Fruit fly (Drosophila melanogaster) whole organism, prepupa: ENCODE results near the gene CG10154.
A peak's percentile ranks its signal among the peaks of the same experiment; 100 is the strongest.

Source experiments
- CG10631 ChIP-seq: fragments of 200-800 bp; sonication (Bioruptor generic); optimal IDR thresholded peaks from 2 replicates; lab custom pipeline; 2016; ENCODE audit warnings: missing biosample characterization, missing genetic modification characterization
- CG10669 ChIP-seq: fragments of 200-800 bp; sonication (Bioruptor generic); optimal IDR thresholded peaks from 3 replicates; lab custom pipeline; 2018; ENCODE audit warnings: missing biosample characterization, mild to moderate bottlenecking, missing genetic modification characterization, moderate library complexity
- CG11294 ChIP-seq: fragments of 200-800 bp; sonication (Bioruptor generic); IDR thresholded peaks from 2 replicates; pipeline ENCODE4 v1.3.6; 2022; ENCODE audit warnings: missing biosample characterization, missing genetic modification characterization
- CG11762 ChIP-seq: fragments of 200-800 bp; sonication (Bioruptor generic); optimal IDR thresholded peaks from 3 replicates; lab custom pipeline; 2016; ENCODE audit warnings: missing biosample characterization, missing genetic modification characterization; ENCODE audit not compliant: insufficient read depth
- CG15336 ChIP-seq: fragments of 200-800 bp; sonication (Bioruptor generic); IDR thresholded peaks from 2 replicates; pipeline ENCODE4 v1.3.6; 2022; ENCODE audit warnings: missing biosample characterization, missing genetic modification characterization
- CG1621 ChIP-seq: fragments of 200-800 bp; sonication (Bioruptor generic); optimal IDR thresholded peaks from 3 replicates; lab custom pipeline; 2018; ENCODE audit warnings: missing biosample characterization, mild to moderate bottlenecking, missing genetic modification characterization
- CG3032 ChIP-seq: fragments of 200-800 bp; optimal IDR thresholded peaks from 2 replicates; lab custom pipeline; 2019; ENCODE audit warnings: missing biosample characterization, mild to moderate bottlenecking, missing genetic modification characterization, moderate library complexity
- CG31627 ChIP-seq: fragments of 200-800 bp; sonication (Bioruptor generic); optimal IDR thresholded peaks from 3 replicates; lab custom pipeline; 2016; ENCODE audit warnings: missing biosample characterization, missing genetic modification characterization
- CG34406 ChIP-seq: fragments of 200-800 bp; sonication (Bioruptor generic); optimal IDR thresholded peaks from 3 replicates; lab custom pipeline; 2016; ENCODE audit warnings: missing biosample characterization, missing genetic modification characterization
- CG3919 ChIP-seq: fragments of 200-800 bp; sonication (Bioruptor generic); optimal IDR thresholded peaks from 3 replicates; lab custom pipeline; 2016; ENCODE audit warnings: missing biosample characterization, missing genetic modification characterization
- CG6163 ChIP-seq: fragments of 200-800 bp; sonication (Bioruptor generic); IDR thresholded peaks from 3 replicates; pipeline ENCODE4 v1.3.6; 2022; ENCODE audit warnings: missing biosample characterization, missing genetic modification characterization
- CG6792 ChIP-seq: fragments of 200-800 bp; sonication (Bioruptor generic); optimal IDR thresholded peaks from 3 replicates; lab custom pipeline; 2016; ENCODE audit warnings: missing biosample characterization, missing genetic modification characterization
- CG6808 ChIP-seq: fragments of 200-800 bp; sonication (Bioruptor generic); optimal IDR thresholded peaks from 3 replicates; lab custom pipeline; 2017; ENCODE audit warnings: missing biosample characterization, missing genetic modification characterization, mild to moderate bottlenecking, moderate library complexity, missing genetic modification reagents
- CG7368 ChIP-seq: fragments of 200-800 bp; sonication (Bioruptor generic); optimal IDR thresholded peaks from 3 replicates; lab custom pipeline; 2016; ENCODE audit warnings: missing biosample characterization, missing genetic modification characterization
- CG8119 ChIP-seq: fragments of 200-800 bp; sonication (Bioruptor generic); IDR thresholded peaks from 3 replicates; pipeline ENCODE4 v1.3.6; 2022; ENCODE audit warnings: missing biosample characterization, missing genetic modification characterization
- CG8632 ChIP-seq: fragments of 200-800 bp; sonication (Bioruptor generic); optimal IDR thresholded peaks from 3 replicates; lab custom pipeline; 2016; ENCODE audit warnings: missing biosample characterization, missing genetic modification characterization
- CG9139 ChIP-seq: fragments of 200-800 bp; sonication (Bioruptor generic); optimal IDR thresholded peaks from 3 replicates; lab custom pipeline; 2017; ENCODE audit warnings: missing biosample characterization, mild to moderate bottlenecking, missing genetic modification characterization
- Eip75B ChIP-seq: fragments of 200-800 bp; sonication (Bioruptor generic); optimal IDR thresholded peaks from 3 replicates; lab custom pipeline; 2016; ENCODE audit warnings: missing biosample characterization, missing genetic modification characterization
- Eip78C ChIP-seq: fragments of 200-800 bp; sonication (Bioruptor generic); peaks from one replicate; lab custom pipeline; 2016; ENCODE audit warnings: missing biosample characterization, missing genetic modification characterization
- Eip93F ChIP-seq: fragments of 200-800 bp; sonication (Bioruptor generic); optimal IDR thresholded peaks from 2 replicates; lab custom pipeline; 2016; ENCODE audit warnings: missing biosample characterization, mild to moderate bottlenecking, missing genetic modification characterization
- Ets21C ChIP-seq: fragments of 200-800 bp; sonication (Bioruptor generic); optimal IDR thresholded peaks from 3 replicates; lab custom pipeline; 2016; ENCODE audit warnings: missing biosample characterization, missing genetic modification characterization
- Ets96B ChIP-seq: fragments of 200-800 bp; optimal IDR thresholded peaks from 2 replicates; lab custom pipeline; 2019; ENCODE audit warnings: missing biosample characterization, mild to moderate bottlenecking, missing genetic modification characterization, moderate library complexity
- Gug ChIP-seq: fragments of 200-800 bp; sonication (Bioruptor generic); IDR thresholded peaks from 2 replicates; pipeline ENCODE4 v1.3.6; 2022; ENCODE audit warnings: missing biosample characterization, missing genetic modification characterization
- Hr38 ChIP-seq: sonication (Bioruptor generic); optimal IDR thresholded peaks from 2 replicates; lab custom pipeline; 2016; ENCODE audit warnings: missing biosample characterization, missing genetic modification characterization
- Hr39 ChIP-seq: fragments of 200-800 bp; sonication (Bioruptor generic); optimal IDR thresholded peaks from 2 replicates; lab custom pipeline; 2016; ENCODE audit warnings: missing biosample characterization, missing genetic modification characterization
- Lpt ChIP-seq: fragments of 200-800 bp; sonication (Bioruptor generic); optimal IDR thresholded peaks from 3 replicates; lab custom pipeline; 2016; ENCODE audit warnings: missing biosample characterization, missing genetic modification characterization
- Met ChIP-seq: fragments of 200-800 bp; sonication (Bioruptor generic); optimal IDR thresholded peaks from 3 replicates; lab custom pipeline; 2016; ENCODE audit warnings: missing biosample characterization, missing genetic modification characterization
- OdsH ChIP-seq: fragments of 200-800 bp; sonication (Bioruptor generic); optimal IDR thresholded peaks from 3 replicates; lab custom pipeline; 2016; ENCODE audit warnings: missing biosample characterization, missing genetic modification characterization
- Smox ChIP-seq: fragments of 200-800 bp; sonication (Bioruptor generic); optimal IDR thresholded peaks from 3 replicates; lab custom pipeline; 2016; ENCODE audit warnings: missing biosample characterization, missing genetic modification characterization
- Sox102F ChIP-seq: fragments of 200-800 bp; sonication (Bioruptor generic); optimal IDR thresholded peaks from 2 replicates; lab custom pipeline; 2016; ENCODE audit warnings: missing biosample characterization, mild to moderate bottlenecking, missing genetic modification characterization
- Sox14 ChIP-seq: fragments of 200-800 bp; sonication (Bioruptor generic); optimal IDR thresholded peaks from 3 replicates; lab custom pipeline; 2016; ENCODE audit warnings: missing biosample characterization, missing genetic modification characterization
- Sox15 ChIP-seq: fragments of 200-800 bp; sonication (Bioruptor generic); optimal IDR thresholded peaks from 3 replicates; lab custom pipeline; 2016; ENCODE audit warnings: missing biosample characterization, missing genetic modification characterization
- acj6 ChIP-seq: fragments of 200-800 bp; sonication (Bioruptor generic); optimal IDR thresholded peaks from 3 replicates; lab custom pipeline; 2016; ENCODE audit warnings: missing biosample characterization, missing genetic modification characterization
- cyc ChIP-seq: fragments of 200-800 bp; sonication (Bioruptor generic); optimal IDR thresholded peaks from 3 replicates; lab custom pipeline; 2016; ENCODE audit warnings: missing biosample characterization, missing genetic modification characterization
- dac ChIP-seq: fragments of 200-800 bp; sonication (Bioruptor generic); optimal IDR thresholded peaks from 2 replicates; lab custom pipeline; 2017; ENCODE audit warnings: missing biosample characterization, mild to moderate bottlenecking, missing genetic modification characterization
- dsx ChIP-seq: fragments of 200-800 bp; optimal IDR thresholded peaks from 3 replicates; lab custom pipeline; 2019; ENCODE audit warnings: missing biosample characterization, mild to moderate bottlenecking, missing genetic modification characterization, moderate library complexity; ENCODE audit not compliant: poor library complexity, severe bottlenecking
- eg ChIP-seq: fragments of 200-800 bp; sonication (Bioruptor generic); IDR thresholded peaks from 3 replicates; pipeline ENCODE4 v1.3.6; 2022; ENCODE audit warnings: missing biosample characterization, missing genetic modification characterization
- fd59A ChIP-seq: fragments of 200-800 bp; sonication (Bioruptor generic); optimal IDR thresholded peaks from 2 replicates; lab custom pipeline; 2017; ENCODE audit warnings: missing biosample characterization, mild to moderate bottlenecking, missing genetic modification characterization, missing genetic modification reagents
- fd85E ChIP-seq: fragments of 200-800 bp; sonication (Bioruptor generic); optimal IDR thresholded peaks from 3 replicates; lab custom pipeline; 2016; ENCODE audit warnings: missing biosample characterization, missing genetic modification characterization
- fkh ChIP-seq: fragments of 200-800 bp; sonication (Bioruptor generic); optimal IDR thresholded peaks from 3 replicates; lab custom pipeline; 2017; ENCODE audit warnings: missing biosample characterization, mild to moderate bottlenecking, missing genetic modification characterization, moderate library complexity
- lz ChIP-seq: fragments of 200-800 bp; sonication (Bioruptor generic); optimal IDR thresholded peaks from 3 replicates; lab custom pipeline; 2016; ENCODE audit warnings: missing biosample characterization, missing genetic modification characterization
- net ChIP-seq: fragments of 200-800 bp; sonication (Bioruptor generic); optimal IDR thresholded peaks from 3 replicates; lab custom pipeline; 2016; ENCODE audit warnings: missing biosample characterization, missing genetic modification characterization
- pdm3 ChIP-seq: fragments of 200-800 bp; sonication (Bioruptor generic); optimal IDR thresholded peaks from 3 replicates; lab custom pipeline; 2016; ENCODE audit warnings: missing biosample characterization, missing genetic modification characterization
- salr ChIP-seq, 2 experiments: fragments of 200-800 bp; sonication (Bioruptor generic); optimal IDR thresholded peaks; 3 replicates each; lab custom pipeline; 2016 to 2018; ENCODE audit warnings: missing biosample characterization in 2 of 2, missing genetic modification characterization in 2 of 2, mild to moderate bottlenecking in 1 of 2
- spab ChIP-seq: fragments of 200-800 bp; sonication (Bioruptor generic); optimal IDR thresholded peaks from 2 replicates; lab custom pipeline; 2017; ENCODE audit warnings: missing biosample characterization, mild to moderate bottlenecking, missing genetic modification characterization, missing genetic modification reagents
- ss ChIP-seq, 2 experiments: fragments of 200-800 bp; sonication (Bioruptor generic); optimal IDR thresholded peaks; 2 replicates in 1 of 2; 3 replicates in 1 of 2; lab custom pipeline; 2017 to 2018; ENCODE audit warnings: mild to moderate bottlenecking in 2 of 2, missing biosample characterization in 2 of 2, missing genetic modification characterization in 2 of 2, moderate library complexity in 1 of 2
- topi ChIP-seq: fragments of 200-800 bp; sonication (Bioruptor generic); optimal IDR thresholded peaks from 3 replicates; lab custom pipeline; 2016; ENCODE audit warnings: missing biosample characterization, missing genetic modification characterization
- vri ChIP-seq: fragments of 200-800 bp; sonication (Bioruptor generic); optimal IDR thresholded peaks from 3 replicates; lab custom pipeline; 2016; ENCODE audit warnings: missing biosample characterization, mild to moderate bottlenecking, missing genetic modification characterization

CG10154 gene

dm6 chr3L:13450177-13450793, 13.3 kb upstream of the CG10154 start, which contains the start of the genes JMJD7 and CG10738 (continued):
- TF ChIP-seq salr (GFP tag; optimal IDR thresholded peaks at IDR 0.05; lab: Kevin White, UChicago) (peak in 1 of 2 experiments; percentile 34), Smox (GFP tag; lab: Kevin White, UChicago) (no peak), fkh (GFP tag; lab: Kevin White, UChicago) (no peak), Hr38 (no peak), Ets96B (tag; lab: Kevin White, UChicago) (peak; percentile 40), ss (GFP tag; optimal IDR thresholded peaks at IDR 0.05; lab: Kevin White, UChicago) (no peak), CG9139 (peak; percentile 28), Sox14 (GFP tag; lab: Kevin White, UChicago) (peak; percentile 23)

- TF ChIP-seq CG3919 (GFP tag; lab: Kevin White, UChicago) (peak; percentile 64), CG11762 (GFP tag; lab: Kevin White, UChicago) (peak; percentile 59), CG34406 (GFP tag; lab: Kevin White, UChicago) (peak; percentile 62), Sox102F (peak; percentile 48), Gug (peak; percentile 79), Hr39 (GFP tag; lab: Kevin White, UChicago) (no peak), Ets21C (no peak), fd85E (GFP tag; lab: Kevin White, UChicago) (no peak), dsx (GFP tag; lab: Kevin White, UChicago) (peak; percentile 88), CG11294 (GFP tag; lab: Robert Waterston, UW) (peak; percentile 23; the same call in 1 of the 2 replicates), CG1621 (tag; lab: Kevin White, UChicago) (peak; percentile 90), CG31627 (no peak), acj6 (GFP tag; lab: Kevin White, UChicago) (peak; percentile 43), Sox14 (GFP tag; lab: Kevin White, UChicago) (peak; percentile 62), CG6808 (GFP tag; lab: Kevin White, UChicago) (peak; percentile 87), CG7368 (GFP tag; lab: Kevin White, UChicago) (peak; percentile 34), Smox (GFP tag; lab: Kevin White, UChicago) (peak; percentile 12), spab (GFP tag; lab: Kevin White, UChicago) (peak; percentile 88), salr (GFP tag; optimal IDR thresholded peaks at IDR 0.05; lab: Kevin White, UChicago) (peak; percentile 81 to 88), net (GFP tag; lab: Kevin White, UChicago) (peak; percentile 88), CG10631 (GFP tag; lab: Kevin White, UChicago) (no peak), topi (GFP tag; lab: Kevin White, UChicago) (peak; percentile 41), Lpt (GFP tag; lab: Kevin White, UChicago) (peak; percentile 90), CG6792 (GFP tag; lab: Kevin White, UChicago) (peak; percentile 49), Met (GFP tag; lab: Kevin White, UChicago) (no peak), Eip78C (GFP tag; lab: Kevin White, UChicago) (no peak), cyc (GFP tag; lab: Kevin White, UChicago) (peak; percentile 11), CG15336 (GFP tag; lab: Robert Waterston, UW) (peak; percentile 91), Sox15 (no peak), Eip75B (GFP tag; lab: Kevin White, UChicago) (peak; percentile 56), ss (GFP tag; optimal IDR thresholded peaks at IDR 0.05; lab: Kevin White, UChicago) (peak; percentile 92 to 93), vri (GFP tag; lab: Kevin White, UChicago) (peak; percentile 17), CG6163 (GFP tag; lab: Robert Waterston, UW) (peak; percentile 97), CG8632 (peak; percentile 56), eg (GFP tag; lab: Robert Waterston, UW) (peak; percentile 97), Eip93F (GFP tag; lab: Kevin White, UChicago) (peak; percentile 31), lz (peak; percentile 8), pdm3 (GFP tag; lab: Kevin White, UChicago) (peak; percentile 68), fd59A (peak; percentile 66), CG3032 (tag; lab: Kevin White, UChicago) (peak; percentile 88), CG8119 (peak; percentile 96), OdsH (GFP tag; lab: Kevin White, UChicago) (peak; percentile 71), dac (GFP tag; lab: Kevin White, UChicago) (peak; percentile 94), CG10669 (GFP tag; lab: Kevin White, UChicago) (peak; percentile 81), Ets96B (tag; lab: Kevin White, UChicago) (peak; percentile 90)
Observed at dm6 chr3L:13442400-13442799, 5.5 kb upstream of the CG10154 start, which contains the start of gene cmb. cmb (plus strand) TSS chr3L:13442594.
